Worm (Caenorhabditis elegans) whole organism, L1 larva: ENCODE data around the gene ceh-23.
A peak's percentile ranks its signal among the peaks of the same experiment; 100 is the strongest.

Experiments used
- C04F5.9 ChIP-seq: sonication (generic microtip); optimal IDR thresholded peaks from 2 replicates; lab custom pipeline; 2016; ENCODE audit warnings: missing genetic modification characterization, missing compliant biosample characterization
- C34B4.2 ChIP-seq: sonication (generic microtip); optimal IDR thresholded peaks from 2 replicates; lab custom pipeline; 2017; ENCODE audit warnings: mild to moderate bottlenecking, missing genetic modification characterization, missing compliant biosample characterization
- aha-1 ChIP-seq: fragments of 150-350 bp; optimal IDR thresholded peaks from 2 replicates; lab custom pipeline; 2014; ENCODE audit warnings: missing biosample characterization, missing genetic modification characterization
- alr-1 ChIP-seq: fragments of 200-800 bp; sonication (Bioruptor generic); optimal IDR thresholded peaks from 2 replicates; lab custom pipeline; 2018; ENCODE audit warnings: borderline replicate concordance, mild to moderate bottlenecking, missing genetic modification characterization, missing compliant biosample characterization
- blmp-1 ChIP-seq: fragments of 150-350 bp; optimal IDR thresholded peaks from 2 replicates; lab custom pipeline; 2014; ENCODE audit warnings: missing biosample characterization, missing genetic modification characterization
- ceh-82 ChIP-seq, 3 experiments: fragments of 150-350 bp in 1 of 3; sonication (generic microtip) in 2 of 3; optimal IDR thresholded peaks; 2 replicates each; lab custom pipeline; 2014 to 2017; ENCODE audit warnings: missing biosample characterization in 3 of 3, missing genetic modification characterization in 3 of 3
- ces-1 ChIP-seq: fragments of 150-350 bp; optimal IDR thresholded peaks from 2 replicates; lab custom pipeline; 2014; ENCODE audit warnings: missing biosample characterization, missing genetic modification reagents, missing genetic modification characterization
- efl-1 ChIP-seq, 4 experiments: fragments of 150-350 bp; optimal IDR thresholded peaks in 3 of 4; peaks in 1 of 4; 1 replicate in 1 of 4; 2 replicates in 3 of 4; lab custom pipeline; 2014; ENCODE audit warnings: missing biosample characterization in 2 of 4, missing genetic modification characterization in 2 of 4, missing genetic modification reagents in 2 of 4
- egl-27 ChIP-seq, 2 experiments: fragments of 150-350 bp in 1 of 2; sonication (generic microtip); optimal IDR thresholded peaks; 3 replicates each; lab custom pipeline; 2017 to 2018; ENCODE audit warnings: missing biosample characterization in 2 of 2, missing genetic modification characterization in 2 of 2, missing genetic modification reagents in 2 of 2
- elt-3 ChIP-seq, 6 experiments: fragments of 150-350 bp in 1 of 6; sonication (generic microtip); optimal IDR thresholded peaks; 2 replicates each; lab custom pipeline; 2017 to 2018; ENCODE audit warnings: missing biosample characterization in 6 of 6, missing genetic modification characterization in 6 of 6, inconsistent platforms in 1 of 6
- fkh-8 ChIP-seq: sonication (generic microtip); optimal IDR thresholded peaks from 2 replicates; lab custom pipeline; 2016; ENCODE audit warnings: mild to moderate bottlenecking, missing genetic modification characterization, missing compliant biosample characterization
- fos-1 ChIP-seq: fragments of 150-350 bp; optimal IDR thresholded peaks from 2 replicates; lab custom pipeline; 2014; ENCODE audit warnings: missing biosample characterization, missing genetic modification characterization
- hlh-17 ChIP-seq: fragments of 200-800 bp; sonication (Bioruptor generic); optimal IDR thresholded peaks from 2 replicates; lab custom pipeline; 2018; ENCODE audit warnings: missing genetic modification characterization, mild to moderate bottlenecking, missing compliant biosample characterization, moderate library complexity, borderline replicate concordance
- hlh-4 ChIP-seq: sonication (generic microtip); optimal IDR thresholded peaks from 2 replicates; lab custom pipeline; 2016; ENCODE audit warnings: mild to moderate bottlenecking, missing genetic modification characterization, missing compliant biosample characterization
- hpl-2 ChIP-seq: fragments of 150-350 bp; optimal IDR thresholded peaks from 2 replicates; lab custom pipeline; 2014; ENCODE audit warnings: missing biosample characterization, missing genetic modification reagents, missing genetic modification characterization
- jun-1 ChIP-seq: fragments of 150-350 bp; optimal IDR thresholded peaks from 2 replicates; lab custom pipeline; 2014; ENCODE audit warnings: missing biosample characterization, missing genetic modification reagents, missing genetic modification characterization
- lin-13 ChIP-seq: fragments of 150-350 bp; optimal IDR thresholded peaks from 2 replicates; lab custom pipeline; 2014; ENCODE audit warnings: missing biosample characterization, missing genetic modification reagents, missing genetic modification characterization
- lin-14 ChIP-seq: fragments of 200-800 bp; sonication (Bioruptor generic); optimal IDR thresholded peaks from 2 replicates; lab custom pipeline; 2018; ENCODE audit warnings: mild to moderate bottlenecking, missing genetic modification characterization, moderate library complexity, missing compliant biosample characterization
- lin-15B ChIP-seq: fragments of 150-350 bp; sonication (generic microtip); optimal IDR thresholded peaks from 3 replicates; lab custom pipeline; 2014; ENCODE audit warnings: missing biosample characterization, missing genetic modification characterization
- lin-39 ChIP-seq: fragments of 150-350 bp; optimal IDR thresholded peaks from 2 replicates; lab custom pipeline; 2014; ENCODE audit warnings: missing biosample characterization, missing genetic modification reagents, missing genetic modification characterization
- lir-3 ChIP-seq: sonication (generic microtip); optimal IDR thresholded peaks from 2 replicates; lab custom pipeline; 2016; ENCODE audit warnings: mild to moderate bottlenecking, missing genetic modification characterization, moderate library complexity, missing compliant biosample characterization; ENCODE audit not compliant: poor library complexity
- lsy-2 ChIP-seq, 2 experiments: fragments of 150-350 bp; optimal IDR thresholded peaks; 2 replicates each; lab custom pipeline; 2014; ENCODE audit warnings: missing biosample characterization in 2 of 2, missing genetic modification characterization in 2 of 2
- mep-1 ChIP-seq: fragments of 150-350 bp; optimal IDR thresholded peaks from 2 replicates; lab custom pipeline; 2014; ENCODE audit warnings: missing biosample characterization, missing genetic modification characterization
- nhr-20 ChIP-seq: sonication (generic microtip); optimal IDR thresholded peaks from 2 replicates; lab custom pipeline; 2016; ENCODE audit warnings: mild to moderate bottlenecking, missing genetic modification characterization, missing compliant biosample characterization
- nhr-237 ChIP-seq: fragments of 150-350 bp; optimal IDR thresholded peaks from 2 replicates; lab custom pipeline; 2014; ENCODE audit warnings: missing biosample characterization, missing genetic modification characterization
- nhr-28 ChIP-seq: fragments of 150-350 bp; optimal IDR thresholded peaks from 2 replicates; lab custom pipeline; 2014; ENCODE audit warnings: missing biosample characterization, missing genetic modification characterization
- nhr-71 ChIP-seq: sonication (generic microtip); optimal IDR thresholded peaks from 2 replicates; lab custom pipeline; 2016; ENCODE audit warnings: mild to moderate bottlenecking, missing genetic modification characterization, moderate library complexity, missing compliant biosample characterization
- nhr-84 ChIP-seq: sonication (generic microtip); optimal IDR thresholded peaks from 2 replicates; lab custom pipeline; 2017; ENCODE audit warnings: missing biosample characterization, missing genetic modification characterization
- nhr-85 ChIP-seq: sonication (generic microtip); peaks from one replicate; lab custom pipeline; 2016; ENCODE audit warnings: missing genetic modification characterization, inconsistent platforms, missing compliant biosample characterization
- pqm-1 ChIP-seq: sonication (generic microtip); optimal IDR thresholded peaks from 3 replicates; lab custom pipeline; 2017; ENCODE audit warnings: missing biosample characterization, missing genetic modification characterization
- skn-1 ChIP-seq: fragments of 150-350 bp; optimal IDR thresholded peaks from 2 replicates; lab custom pipeline; 2014; ENCODE audit warnings: missing biosample characterization, missing genetic modification characterization
- snu-23 ChIP-seq: sonication (generic microtip); optimal IDR thresholded peaks from 2 replicates; lab custom pipeline; 2016; ENCODE audit warnings: missing genetic modification characterization, missing compliant biosample characterization
- sptf-1 ChIP-seq: fragments of 150-350 bp; optimal IDR thresholded peaks from 2 replicates; lab custom pipeline; 2014; ENCODE audit warnings: missing biosample characterization, missing genetic modification characterization
- sup-37 ChIP-seq: fragments of 200-800 bp; sonication (Bioruptor generic); optimal IDR thresholded peaks from 2 replicates; lab custom pipeline; 2018; ENCODE audit warnings: mild to moderate bottlenecking, missing genetic modification characterization, missing compliant biosample characterization
- tbx-2 ChIP-seq: sonication (generic microtip); optimal IDR thresholded peaks from 2 replicates; lab custom pipeline; 2016; ENCODE audit warnings: missing genetic modification characterization, missing compliant biosample characterization
- unc-62 ChIP-seq: fragments of 150-350 bp; optimal IDR thresholded peaks from 2 replicates; lab custom pipeline; 2014; ENCODE audit warnings: missing biosample characterization, missing genetic modification reagents, missing genetic modification characterization
- unc-86 ChIP-seq: sonication (generic microtip); optimal IDR thresholded peaks from 2 replicates; lab custom pipeline; 2016; ENCODE audit warnings: missing genetic modification characterization, missing compliant biosample characterization
- vab-15 ChIP-seq: sonication (generic microtip); optimal IDR thresholded peaks from 2 replicates; lab custom pipeline; 2017; ENCODE audit warnings: missing genotype, mild to moderate bottlenecking, missing genetic modification characterization, missing compliant biosample characterization
- xbp-1 ChIP-seq: sonication (generic microtip); optimal IDR thresholded peaks from 2 replicates; lab custom pipeline; 2016; ENCODE audit warnings: missing genetic modification characterization, missing compliant biosample characterization
- zag-1 ChIP-seq: fragments of 150-350 bp; optimal IDR thresholded peaks from 2 replicates; lab custom pipeline; 2014; ENCODE audit warnings: missing biosample characterization, missing genetic modification characterization
- ztf-11 ChIP-seq, 2 experiments: sonication (generic microtip); optimal IDR thresholded peaks; 2 replicates each; lab custom pipeline; 2016 to 2017; ENCODE audit warnings: missing genetic modification characterization in 2 of 2, missing biosample characterization in 1 of 2, missing compliant biosample characterization in 1 of 2
- ztf-4 ChIP-seq: fragments of 150-350 bp; optimal IDR thresholded peaks from 2 replicates; lab custom pipeline; 2014; ENCODE audit warnings: missing biosample characterization, missing genetic modification characterization

ceh-23 gene

DNA sequence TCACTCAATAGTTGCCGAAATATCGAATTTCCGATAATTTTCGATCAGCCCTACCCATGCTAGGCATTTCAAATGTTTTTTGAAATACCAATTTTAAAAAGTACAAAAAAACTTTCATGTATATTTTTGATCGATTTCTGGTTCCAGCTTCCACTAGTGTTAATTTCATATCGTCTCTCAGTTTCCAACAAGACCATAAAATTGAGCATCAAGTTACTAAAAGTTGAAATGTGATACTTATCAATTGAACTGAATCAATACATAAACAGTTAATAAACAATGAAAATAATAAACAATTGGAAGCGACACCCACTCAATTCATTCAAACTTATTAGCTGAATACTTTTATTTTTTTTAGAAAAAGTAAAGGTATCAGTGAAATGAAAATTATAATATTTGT lies 26.8 kb downstream of the ceh-23 start, which contains the start of gene cup-4:
Gene cup-4 (plus strand): TSS at position 301 of the 400 bp plus-strand sequence.
- no peak for TF ChIP-seq lin-13 (GFP tag; lab: Kevin White, UChicago)
- no peak for TF ChIP-seq pqm-1 (tag; lab: Kevin White, UChicago)
- TF ChIP-seq fos-1 (tag; lab: Kevin White, UChicago): no peak
- no peak for TF ChIP-seq elt-3 (tag; optimal IDR thresholded peaks at IDR 0.05; lab: Kevin White, UChicago)
- TF ChIP-seq vab-15 (tag; lab: Kevin White, UChicago): no peak
- TF ChIP-seq C34B4.2 (tag; lab: Kevin White, UChicago): no peak
- no peak for TF ChIP-seq lin-39 (tag; lab: Kevin White, UChicago)
- no peak for TF ChIP-seq skn-1
- no peak for TF ChIP-seq nhr-71
- TF ChIP-seq nhr-20 (tag; lab: Kevin White, UChicago): no peak
- no peak for TF ChIP-seq lin-15B (tag; lab: Kevin White, UChicago)
- TF ChIP-seq jun-1 (tag; lab: Kevin White, UChicago): no peak
- no peak for TF ChIP-seq sptf-1 (tag; lab: Kevin White, UChicago)
- no peak for TF ChIP-seq zag-1 (tag; lab: Kevin White, UChicago)
- TF ChIP-seq hpl-2 (GFP tag; lab: Kevin White, UChicago): no peak
- no peak for TF ChIP-seq lin-14 (GFP tag; lab: Kevin White, UChicago)
- TF ChIP-seq unc-86 (tag; lab: Kevin White, UChicago): no peak
- no peak for TF ChIP-seq nhr-28 (tag; lab: Kevin White, UChicago)
- TF ChIP-seq ces-1: no peak
- no peak for TF ChIP-seq snu-23
- TF ChIP-seq, all 84 proteins: peak for 0

ce11 chrIII:7872776-7873175 lies 33.4 kb downstream of the ceh-23 start:
- peak; percentile 53 for TF ChIP-seq mep-1
- TF ChIP-seq blmp-1 (tag; lab: Kevin White, UChicago): peak; percentile 63
- peak in 1 of 2 experiments; percentile 16 for TF ChIP-seq lsy-2 (tag; optimal IDR thresholded peaks at IDR 0.05; lab: Kevin White, UChicago)
- no peak for TF ChIP-seq lin-15B (tag; lab: Kevin White, UChicago)
- TF ChIP-seq efl-1 (optimal IDR thresholded peaks at IDR 0.05; lab: Kevin White, UChicago): no peak
- TF ChIP-seq efl-1 (GFP tag; optimal IDR thresholded peaks at IDR 0.05 in 1 of 2; lab: Kevin White, UChicago): no peak
- peak; percentile 36 for TF ChIP-seq nhr-71
- peak; percentile 14 for TF ChIP-seq vab-15 (tag; lab: Kevin White, UChicago)
- TF ChIP-seq elt-3 (tag; optimal IDR thresholded peaks at IDR 0.05; lab: Kevin White, UChicago): peak in 1 of 6 experiments; percentile 73
- TF ChIP-seq sup-37: no peak
- TF ChIP-seq nhr-85 (tag; lab: Kevin White, UChicago): peak; percentile 86
- TF ChIP-seq snu-23: peak; percentile 8
- no peak for TF ChIP-seq aha-1 (tag; lab: Kevin White, UChicago)
- no peak for TF ChIP-seq hlh-4 (tag; lab: Kevin White, UChicago)
- no peak for TF ChIP-seq lir-3 (tag; lab: Kevin White, UChicago)
- TF ChIP-seq xbp-1: no peak
- no peak for TF ChIP-seq ceh-82 (tag; optimal IDR thresholded peaks at IDR 0.05; lab: Kevin White, UChicago)
- TF ChIP-seq ces-1: no peak
- no peak for TF ChIP-seq ztf-11 (tag; optimal IDR thresholded peaks at IDR 0.05; lab: Kevin White, UChicago)
- TF ChIP-seq nhr-20 (tag; lab: Kevin White, UChicago): peak; percentile 39
- no peak for TF ChIP-seq lin-13 (GFP tag; lab: Kevin White, UChicago)
- TF ChIP-seq nhr-237 (tag; lab: Kevin White, UChicago): no peak
- no peak for TF ChIP-seq unc-62 (GFP tag; lab: Kevin White, UChicago)
- TF ChIP-seq lin-14 (GFP tag; lab: Kevin White, UChicago): peak; percentile 64

- TF ChIP-seq egl-27 (tag; optimal IDR thresholded peaks at IDR 0.05; lab: Kevin White, UChicago): no peak
- TF ChIP-seq C04F5.9: no peak
- no peak for TF ChIP-seq efl-1 (optimal IDR thresholded peaks at IDR 0.05; lab: Kevin White, UChicago)
- peak in 1 of 2 experiments; percentile 17 for TF ChIP-seq efl-1 (GFP tag; optimal IDR thresholded peaks at IDR 0.05 in 1 of 2; lab: Kevin White, UChicago)
Observed at ce11 chrIII:7873481-7873880, 34.1 kb downstream of the ceh-23 start, which contains the start of gene tyr-1. TSS of gene tyr-1 (plus strand) at chrIII:7873781.

- TF ChIP-seq alr-1 (no peak), tbx-2 (no peak), sptf-1 (tag; lab: Kevin White, UChicago) (no peak), nhr-20 (tag; lab: Kevin White, UChicago) (no peak), hlh-17 (GFP tag; lab: Kevin White, UChicago) (no peak), fkh-8 (tag; lab: Kevin White, UChicago) (no peak), C34B4.2 (tag; lab: Kevin White, UChicago) (no peak), aha-1 (tag; lab: Kevin White, UChicago) (no peak), ztf-4 (no peak), unc-86 (tag; lab: Kevin White, UChicago) (no peak), nhr-84 (tag; lab: Kevin White, UChicago) (no peak), snu-23 (no peak)
- TF ChIP-seq, all 84 proteins: peak for 0
Observed at ce11 chrIII:7877090-7877489, 37.7 kb downstream of the ceh-23 start.
